Fruit fly (Drosophila melanogaster) whole organism, embryonic: ENCODE data around the gene CG12009.

Experiments used
- Ada2b ChIP-seq: fragments of 200-800 bp; sonication (Bioruptor generic); IDR thresholded peaks from 2 replicates; pipeline ENCODE4 v1.3.6; 2022; ENCODE audit warnings: missing biosample characterization, missing genetic modification characterization
- Bdp1 ChIP-seq: fragments of 200-800 bp; sonication (Bioruptor generic); optimal IDR thresholded peaks from 3 replicates; lab custom pipeline; 2016; ENCODE audit warnings: missing biosample characterization, missing genetic modification characterization
- CG10462 ChIP-seq: fragments of 200-800 bp; sonication (Bioruptor generic); optimal IDR thresholded peaks from 2 replicates; lab custom pipeline; 2016; ENCODE audit warnings: missing biosample characterization, missing genetic modification characterization
- CG10654 ChIP-seq: fragments of 200-800 bp; sonication (Bioruptor generic); optimal IDR thresholded peaks from 2 replicates; lab custom pipeline; 2016; ENCODE audit warnings: missing biosample characterization, missing genetic modification characterization
- CG12299 ChIP-seq: fragments of 200-800 bp; sonication (Bioruptor generic); optimal IDR thresholded peaks from 2 replicates; lab custom pipeline; 2018; ENCODE audit warnings: missing biosample characterization, mild to moderate bottlenecking, missing genetic modification characterization
- CG12769 ChIP-seq: fragments of 200-800 bp; sonication (Bioruptor generic); optimal IDR thresholded peaks from 2 replicates; lab custom pipeline; 2019; ENCODE audit warnings: missing biosample characterization, mild to moderate bottlenecking, missing genetic modification characterization, moderate library complexity
- CG15479 ChIP-seq: fragments of 200-800 bp; sonication (Bioruptor generic); optimal IDR thresholded peaks from 3 replicates; lab custom pipeline; 2019; ENCODE audit warnings: missing biosample characterization, mild to moderate bottlenecking, missing genetic modification characterization, moderate library complexity
- CG15696 ChIP-seq: fragments of 200-800 bp; sonication (Bioruptor generic); optimal IDR thresholded peaks from 2 replicates; lab custom pipeline; 2019; ENCODE audit warnings: missing biosample characterization, mild to moderate bottlenecking, missing genetic modification characterization, moderate library complexity
- CG1602 ChIP-seq: fragments of 200-800 bp; sonication (Bioruptor generic); optimal IDR thresholded peaks from 3 replicates; lab custom pipeline; 2016; ENCODE audit warnings: missing biosample characterization, missing genetic modification characterization
- CG1603 ChIP-seq: fragments of 200-800 bp; sonication (Bioruptor generic); optimal IDR thresholded peaks from 2 replicates; lab custom pipeline; 2019; ENCODE audit warnings: missing biosample characterization, mild to moderate bottlenecking, missing genetic modification characterization, moderate library complexity
- CG16779 ChIP-seq: fragments of 200-800 bp; sonication (Bioruptor generic); IDR thresholded peaks from 2 replicates; pipeline ENCODE4 v1.3.6; 2022; ENCODE audit warnings: missing biosample characterization, missing genetic modification characterization
- CG18262 ChIP-seq: fragments of 200-800 bp; optimal IDR thresholded peaks from 3 replicates; lab custom pipeline; 2019; ENCODE audit warnings: missing biosample characterization, mild to moderate bottlenecking, missing genetic modification characterization, moderate library complexity
- CG2875 ChIP-seq: fragments of 200-800 bp; sonication (Bioruptor generic); optimal IDR thresholded peaks from 2 replicates; lab custom pipeline; 2017; ENCODE audit warnings: missing biosample characterization, mild to moderate bottlenecking, missing genetic modification characterization, missing genetic modification reagents
- CG3163 ChIP-seq: fragments of 200-800 bp; sonication (Bioruptor generic); optimal IDR thresholded peaks from 3 replicates; lab custom pipeline; 2016; ENCODE audit warnings: missing biosample characterization, missing genetic modification characterization
- CG3847 ChIP-seq: fragments of 200-800 bp; sonication (Bioruptor generic); IDR thresholded peaks from 2 replicates; pipeline ENCODE4 v1.3.6; 2022; ENCODE audit warnings: missing biosample characterization, missing genetic modification characterization
- CG5953 ChIP-seq: fragments of 200-800 bp; sonication (Bioruptor generic); IDR thresholded peaks from 2 replicates; pipeline ENCODE4 v1.3.6; 2022; ENCODE audit warnings: missing biosample characterization, missing genetic modification characterization
- CG7839 ChIP-seq: fragments of 200-800 bp; sonication (Bioruptor generic); optimal IDR thresholded peaks from 3 replicates; lab custom pipeline; 2018; ENCODE audit warnings: missing biosample characterization, mild to moderate bottlenecking, missing genetic modification characterization, moderate library complexity
- CG7987 ChIP-seq: fragments of 200-800 bp; sonication (Bioruptor generic); optimal IDR thresholded peaks from 2 replicates; lab custom pipeline; 2018; ENCODE audit warnings: missing biosample characterization, mild to moderate bottlenecking, missing genetic modification characterization, moderate library complexity
- CG8388 ChIP-seq: fragments of 200-800 bp; sonication (Bioruptor generic); optimal IDR thresholded peaks from 2 replicates; lab custom pipeline; 2019; ENCODE audit warnings: missing biosample characterization, mild to moderate bottlenecking, missing genetic modification characterization, moderate library complexity
- Chrac-16 ChIP-seq: fragments of 200-800 bp; sonication (Bioruptor generic); optimal IDR thresholded peaks from 3 replicates; lab custom pipeline; 2016; ENCODE audit warnings: missing biosample characterization, missing genetic modification characterization
- Dbx ChIP-seq: fragments of 200-800 bp; sonication (Bioruptor generic); IDR thresholded peaks from 3 replicates; pipeline ENCODE4 v1.3.6; 2022; ENCODE audit warnings: missing biosample characterization, missing genetic modification characterization
- Dll ChIP-seq: fragments of 200-800 bp; sonication (Bioruptor generic); IDR thresholded peaks from 4 replicates; pipeline ENCODE4 v1.3.6; 2022; ENCODE audit warnings: missing biosample characterization, missing genetic modification characterization; ENCODE audit not compliant: partially characterized antibody
- Ets97D ChIP-seq: fragments of 200-800 bp; sonication (Bioruptor generic); optimal IDR thresholded peaks from 3 replicates; lab custom pipeline; 2016; ENCODE audit warnings: missing biosample characterization, missing genetic modification characterization
- H15 ChIP-seq: fragments of 200-800 bp; sonication (Bioruptor generic); IDR thresholded peaks from 3 replicates; pipeline ENCODE4 v1.3.6; 2022; ENCODE audit warnings: missing biosample characterization, missing genetic modification characterization
- HLHmδ ChIP-seq: fragments of 200-800 bp; sonication (Bioruptor generic); optimal IDR thresholded peaks from 2 replicates; lab custom pipeline; 2018; ENCODE audit warnings: missing biosample characterization, mild to moderate bottlenecking, missing genetic modification characterization, moderate library complexity
- Hsf ChIP-seq: fragments of 200-800 bp; sonication (Bioruptor generic); optimal IDR thresholded peaks from 3 replicates; lab custom pipeline; 2016; ENCODE audit warnings: missing biosample characterization, missing genetic modification characterization
- MESR4 ChIP-seq: fragments of 200-800 bp; sonication (Bioruptor generic); optimal IDR thresholded peaks from 2 replicates; lab custom pipeline; 2018; ENCODE audit warnings: missing biosample characterization, mild to moderate bottlenecking, missing genetic modification characterization, moderate library complexity
- Opbp ChIP-seq: fragments of 200-800 bp; sonication (Bioruptor generic); IDR thresholded peaks from 3 replicates; pipeline ENCODE4 v1.3.6; 2022; ENCODE audit warnings: missing biosample characterization, missing genetic modification characterization; ENCODE audit not compliant: partially characterized antibody
- Optix ChIP-seq: fragments of 200-800 bp; sonication (Bioruptor generic); IDR thresholded peaks from 3 replicates; pipeline ENCODE4 v1.3.6; 2022; ENCODE audit warnings: missing biosample characterization, missing genetic modification characterization
- Sox102F ChIP-seq: fragments of 200-800 bp; sonication (Bioruptor generic); optimal IDR thresholded peaks from 2 replicates; lab custom pipeline; 2018; ENCODE audit warnings: missing biosample characterization, mild to moderate bottlenecking, missing genetic modification characterization, moderate library complexity
- Sry-β ChIP-seq: fragments of 200-800 bp; sonication (Bioruptor generic); optimal IDR thresholded peaks from 2 replicates; lab custom pipeline; 2018; ENCODE audit warnings: missing biosample characterization, mild to moderate bottlenecking, missing genetic modification characterization, moderate library complexity
- ara ChIP-seq: fragments of 200-800 bp; sonication (Bioruptor generic); IDR thresholded peaks from 2 replicates; pipeline ENCODE4 v1.3.6; 2022; ENCODE audit warnings: missing biosample characterization, missing genetic modification characterization
- bab2 ChIP-seq: fragments of 200-800 bp; sonication (Bioruptor generic); optimal IDR thresholded peaks from 2 replicates; lab custom pipeline; 2016; ENCODE audit warnings: missing biosample characterization, missing genetic modification characterization
- chn ChIP-seq: fragments of 200-800 bp; sonication (Bioruptor generic); optimal IDR thresholded peaks from 2 replicates; lab custom pipeline; 2016; ENCODE audit warnings: missing biosample characterization, missing genetic modification characterization
- dmrt99B ChIP-seq: fragments of 200-800 bp; sonication (Bioruptor generic); optimal IDR thresholded peaks from 2 replicates; lab custom pipeline; 2018; ENCODE audit warnings: missing biosample characterization, mild to moderate bottlenecking, missing genetic modification characterization, moderate library complexity
- exex ChIP-seq: fragments of 200-800 bp; sonication (Bioruptor generic); optimal IDR thresholded peaks from 4 replicates; lab custom pipeline; 2018; ENCODE audit warnings: missing biosample characterization, mild to moderate bottlenecking, missing genetic modification characterization, moderate library complexity
- grn ChIP-seq: fragments of 200-800 bp; sonication (Bioruptor generic); optimal IDR thresholded peaks from 3 replicates; lab custom pipeline; 2017; ENCODE audit warnings: missing biosample characterization, missing genetic modification characterization
- nmo ChIP-seq: fragments of 200-800 bp; sonication (Bioruptor generic); optimal IDR thresholded peaks from 2 replicates; lab custom pipeline; 2018; ENCODE audit warnings: missing biosample characterization, mild to moderate bottlenecking, missing genetic modification characterization, moderate library complexity
- prd ChIP-seq, 3 experiments: fragments of >200 bp in 2 of 3; fragments of 200-800 bp in 1 of 3; sonication (Bioruptor generic) in 1 of 3; optimal IDR thresholded peaks in 2 of 3; IDR thresholded peaks in 1 of 3; 2 replicates in 2 of 3; 3 replicates in 1 of 3; pipeline versions ENCODE4 v1.3.6 to Lab custom; 2017 to 2022; ENCODE audit warnings: missing biosample characterization in 1 of 3, missing genetic modification characterization in 1 of 3
- rib ChIP-seq: fragments of 200-800 bp; sonication (Bioruptor generic); IDR thresholded peaks from 2 replicates; pipeline ENCODE4 v1.3.6; 2022; ENCODE audit warnings: missing biosample characterization, missing genetic modification characterization
- sens ChIP-seq: fragments of 200-800 bp; sonication (Bioruptor generic); peaks from one replicate; lab custom pipeline; 2016; ENCODE audit warnings: missing biosample characterization, missing genetic modification characterization
- slp2 ChIP-seq: fragments of 200-800 bp; sonication (Bioruptor generic); optimal IDR thresholded peaks from 2 replicates; lab custom pipeline; 2016; ENCODE audit warnings: missing biosample characterization, missing genetic modification characterization
- sob ChIP-seq: fragments of 200-800 bp; sonication (Bioruptor generic); IDR thresholded peaks from 2 replicates; pipeline ENCODE4 v1.3.6; 2022; ENCODE audit warnings: missing biosample characterization, missing genetic modification characterization
- tna ChIP-seq: fragments of 200-800 bp; sonication (Bioruptor generic); IDR thresholded peaks from 2 replicates; pipeline ENCODE4 v1.3.6; 2022; ENCODE audit warnings: missing biosample characterization, missing genetic modification characterization; ENCODE audit not compliant: partially characterized antibody
- vvl ChIP-seq: fragments of 200-800 bp; sonication (Bioruptor generic); IDR thresholded peaks from 2 replicates; pipeline ENCODE4 v1.3.6; 2022; ENCODE audit warnings: missing biosample characterization, missing genetic modification characterization
- zen ChIP-seq: fragments of 200-800 bp; sonication (Bioruptor generic); optimal IDR thresholded peaks from 3 replicates; lab custom pipeline; 2018; ENCODE audit warnings: missing biosample characterization, mild to moderate bottlenecking, missing genetic modification characterization, moderate library complexity
- zf30C ChIP-seq: fragments of 200-800 bp; sonication (Bioruptor generic); optimal IDR thresholded peaks from 3 replicates; lab custom pipeline; 2018; ENCODE audit warnings: missing biosample characterization, mild to moderate bottlenecking, missing genetic modification characterization

The CG12009 gene

dm6 chr3L:3315288-3315687, 24.0 kb downstream of the CG12009 start, which contains the start of gene Drsl4:
TSS of gene Drsl4 (plus strand) at chr3L:3315620.
- peak; percentile 82; the same call in 1 of the 2 replicates for TF ChIP-seq vvl (GFP tag; lab: Robert Waterston, UW)
- peak; percentile 0 for TF ChIP-seq sens (GFP tag; lab: Kevin White, UChicago)
- no peak for TF ChIP-seq CG7987 (GFP tag; lab: Kevin White, UChicago)
- TF ChIP-seq CG10654 (GFP tag; lab: Kevin White, UChicago) = no peak
- peak; percentile 37 for TF ChIP-seq Sry-β (GFP tag; lab: Kevin White, UChicago)
- no peak for TF ChIP-seq CG12769

- TF ChIP-seq zen (tag; lab: Kevin White, UChicago) (peak; percentile 23), prd (optimal IDR thresholded peaks at IDR 0.05; lab: Kevin White, UChicago) (no peak), prd (GFP tag; IDR thresholded peaks at IDR 0.05; lab: Robert Waterston, UW) (no peak), ara (GFP tag; lab: Robert Waterston, UW) (0 out of 2 replicates have a peak, but pooled peaks have one; percentile 33), CG8388 (GFP tag; lab: Kevin White, UChicago) (peak; percentile 98), grn (GFP tag; lab: Kevin White, UChicago) (peak; percentile 49), CG7839 (tag; lab: Kevin White, UChicago) (no peak), exex (tag; lab: Kevin White, UChicago) (peak; percentile 38), bab2 (GFP tag; lab: Kevin White, UChicago) (no peak), Optix (GFP tag; lab: Robert Waterston, UW) (no peak), CG16779 (GFP tag; lab: Robert Waterston, UW) (no peak)
- TF ChIP-seq, all 482 proteins: peak for 5
These were observed 25.2 kb downstream of the CG12009 start, which contains the start of gene Drsl5 for dm6 chr3L:3316441-3316840. TSS of gene Drsl5 (plus strand) at chr3L:3316781.

- TF ChIP-seq Ets97D (GFP tag; lab: Kevin White, UChicago) = peak; percentile 77
- no peak for TF ChIP-seq rib (GFP tag; lab: Robert Waterston, UW)
- TF ChIP-seq nmo (GFP tag; lab: Kevin White, UChicago) = peak; percentile 88
- peak; percentile 68 for TF ChIP-seq CG15696 (tag; lab: Kevin White, UChicago)
- TF ChIP-seq Sox102F (GFP tag; lab: Kevin White, UChicago) = no peak
- no peak for TF ChIP-seq MESR4 (GFP tag; lab: Kevin White, UChicago)
- no peak for TF ChIP-seq CG2875 (GFP tag; lab: Kevin White, UChicago)
- TF ChIP-seq Opbp = peak; percentile 96
- TF ChIP-seq Bdp1 (GFP tag; lab: Kevin White, UChicago) = peak; percentile 50
- TF ChIP-seq Dll (GFP tag; lab: Robert Waterston, UW) = peak; percentile 98
- peak; percentile 73 for TF ChIP-seq sob (GFP tag; lab: Robert Waterston, UW)
- peak; percentile 51 for TF ChIP-seq CG3163 (GFP tag; lab: Kevin White, UChicago)
- TF ChIP-seq Ada2b (GFP tag; lab: Robert Waterston, UW) = peak; percentile 43; the same call in 1 of the 2 replicates
- TF ChIP-seq CG1603 (tag; lab: Kevin White, UChicago) = no peak
- TF ChIP-seq tna (GFP tag; lab: Robert Waterston, UW) = peak; percentile 84
- TF ChIP-seq CG12299 (tag; lab: Kevin White, UChicago) = peak; percentile 34
- peak; percentile 85 for TF ChIP-seq CG3847 (GFP tag; lab: Robert Waterston, UW)
- TF ChIP-seq CG10462 (GFP tag; lab: Kevin White, UChicago) = peak; percentile 49
- TF ChIP-seq slp2 (GFP tag; lab: Kevin White, UChicago) = peak; percentile 66
- TF ChIP-seq Chrac-16 = peak; percentile 81
- TF ChIP-seq CG15479 = peak; percentile 92
- no peak for TF ChIP-seq dmrt99B
- peak; percentile 74 for TF ChIP-seq Dbx (GFP tag; lab: Robert Waterston, UW)
- no peak for TF ChIP-seq CG5953 (GFP tag; lab: Robert Waterston, UW)
- TF ChIP-seq zf30C (GFP tag; lab: Kevin White, UChicago) = no peak
- no peak for TF ChIP-seq HLHmδ
- TF ChIP-seq H15 (GFP tag; lab: Robert Waterston, UW) = 0 out of 3 replicates have a peak, but pooled peaks have one; percentile 32
- TF ChIP-seq chn (GFP tag; lab: Kevin White, UChicago) = peak; percentile 77
- peak; percentile 86 for TF ChIP-seq Hsf (GFP tag; lab: Kevin White, UChicago)
- TF ChIP-seq CG1602 (GFP tag; lab: Kevin White, UChicago) = peak; percentile 59
- TF ChIP-seq CG18262 (tag; lab: Kevin White, UChicago) = peak; percentile 55
These were observed 28.0 kb downstream of the CG12009 start, which contains the start of the genes PIG-C, CG12016 and Dpm2 for dm6 chr3L:3319223-3319643. TSS of gene PIG-C (minus strand) at chr3L:3319232. TSS of gene CG12016 (plus strand) at chr3L:3319555. TSS of gene Dpm2 (plus strand) at chr3L:3319555.
